Worm (Caenorhabditis elegans) whole organism, mixed stage, embryonic: ENCODE results near the gene B0563.9.

Experiments
- M03D4.4 ChIP-seq: sonication (generic microtip); optimal IDR thresholded peaks from 2 replicates; lab custom pipeline; 2017; ENCODE audit warnings: mild to moderate bottlenecking, missing genetic modification characterization, missing compliant biosample characterization
- bed-3 ChIP-seq: fragments of 200-800 bp; sonication (Bioruptor generic); optimal IDR thresholded peaks from 3 replicates; lab custom pipeline; 2018; ENCODE audit warnings: mild to moderate bottlenecking, missing genetic modification characterization, moderate library complexity, missing compliant biosample characterization
- blmp-1 ChIP-seq: fragments of 150-350 bp; optimal IDR thresholded peaks from 2 replicates; lab custom pipeline; 2014; ENCODE audit warnings: missing biosample characterization, missing genetic modification characterization
- ceh-39 ChIP-seq: fragments of 150-350 bp; optimal IDR thresholded peaks from 2 replicates; lab custom pipeline; 2014; ENCODE audit warnings: missing biosample characterization, missing genetic modification characterization
- ceh-43 ChIP-seq: fragments of 200-800 bp; sonication (Bioruptor generic); optimal IDR thresholded peaks from 2 replicates; lab custom pipeline; 2018; ENCODE audit warnings: mild to moderate bottlenecking, missing genetic modification characterization, moderate library complexity, missing compliant biosample characterization
- ceh-83 ChIP-seq: fragments of 200-800 bp; sonication (Bioruptor generic); optimal IDR thresholded peaks from 2 replicates; lab custom pipeline; 2018; ENCODE audit warnings: mild to moderate bottlenecking, missing genetic modification characterization, missing compliant biosample characterization
- ces-1 ChIP-seq: fragments of 150-350 bp; optimal IDR thresholded peaks from 2 replicates; lab custom pipeline; 2014; ENCODE audit warnings: missing biosample characterization, missing genetic modification reagents, missing genetic modification characterization
- cnd-1 ChIP-seq: fragments of 200-800 bp; sonication (Bioruptor generic); optimal IDR thresholded peaks from 2 replicates; lab custom pipeline; 2018; ENCODE audit warnings: mild to moderate bottlenecking, missing genetic modification characterization, missing compliant biosample characterization
- drap-1 ChIP-seq: fragments of 200-800 bp; sonication (Bioruptor generic); optimal IDR thresholded peaks from 3 replicates; lab custom pipeline; 2018; ENCODE audit warnings: mild to moderate bottlenecking, missing genetic modification characterization, missing compliant biosample characterization
- elt-1 ChIP-seq: sonication (generic microtip); optimal IDR thresholded peaks from 2 replicates; lab custom pipeline; 2017; ENCODE audit warnings: missing genetic modification characterization, mild to moderate bottlenecking, missing compliant biosample characterization, antibody characterized with exemption, moderate library complexity, borderline replicate concordance; ENCODE audit not compliant: insufficient read depth
- flh-1 ChIP-seq: fragments of 200-800 bp; sonication (Bioruptor generic); optimal IDR thresholded peaks from 2 replicates; lab custom pipeline; 2018; ENCODE audit warnings: mild to moderate bottlenecking, missing genetic modification characterization, moderate library complexity, missing compliant biosample characterization
- ham-2 ChIP-seq: fragments of 200-800 bp; sonication (Bioruptor generic); optimal IDR thresholded peaks from 2 replicates; lab custom pipeline; 2018; ENCODE audit warnings: mild to moderate bottlenecking, missing genetic modification characterization, missing compliant biosample characterization
- hlh-1 ChIP-seq: fragments of 150-350 bp; optimal IDR thresholded peaks from 2 replicates; lab custom pipeline; 2014; ENCODE audit warnings: missing biosample characterization, missing genetic modification reagents, missing genetic modification characterization
- lin-13 ChIP-seq: fragments of 150-350 bp; optimal IDR thresholded peaks from 2 replicates; lab custom pipeline; 2014; ENCODE audit warnings: missing biosample characterization, missing genetic modification characterization
- lin-32 ChIP-seq: fragments of 200-800 bp; sonication (Bioruptor generic); optimal IDR thresholded peaks from 2 replicates; lab custom pipeline; 2018; ENCODE audit warnings: mild to moderate bottlenecking, missing genetic modification characterization, missing compliant biosample characterization
- lsy-2 ChIP-seq: fragments of 150-350 bp; optimal IDR thresholded peaks from 2 replicates; lab custom pipeline; 2014; ENCODE audit warnings: missing biosample characterization, missing genetic modification characterization
- mab-5 ChIP-seq: fragments of 150-350 bp; optimal IDR thresholded peaks from 2 replicates; lab custom pipeline; 2014; ENCODE audit warnings: missing biosample characterization, missing genetic modification characterization
- mep-1 ChIP-seq: fragments of 150-350 bp; optimal IDR thresholded peaks from 2 replicates; lab custom pipeline; 2017; ENCODE audit warnings: missing biosample characterization, missing genetic modification reagents, missing genetic modification characterization, inconsistent platforms
- mls-2 ChIP-seq: sonication (generic microtip); optimal IDR thresholded peaks from 2 replicates; lab custom pipeline; 2016; ENCODE audit warnings: mild to moderate bottlenecking, missing genetic modification characterization, moderate library complexity, missing compliant biosample characterization
- nhr-12 ChIP-seq: fragments of 150-350 bp; optimal IDR thresholded peaks from 2 replicates; lab custom pipeline; 2014; ENCODE audit warnings: missing biosample characterization, missing genetic modification characterization
- nhr-2 ChIP-seq: fragments of 150-350 bp; optimal IDR thresholded peaks from 2 replicates; lab custom pipeline; 2014; ENCODE audit warnings: missing biosample characterization, missing genetic modification characterization
- nhr-237 ChIP-seq: fragments of 150-350 bp; optimal IDR thresholded peaks from 2 replicates; lab custom pipeline; 2014; ENCODE audit warnings: missing biosample characterization, missing genetic modification characterization
- nhr-28 ChIP-seq: fragments of 150-350 bp; optimal IDR thresholded peaks from 2 replicates; lab custom pipeline; 2014; ENCODE audit warnings: missing biosample characterization, missing genetic modification characterization
- nhr-76 ChIP-seq: sonication (generic microtip); optimal IDR thresholded peaks from 2 replicates; lab custom pipeline; 2017; ENCODE audit warnings: missing biosample characterization, missing genetic modification characterization
- pha-4 ChIP-seq: fragments of 150-350 bp; optimal IDR thresholded peaks from 2 replicates; lab custom pipeline; 2018; ENCODE audit warnings: missing biosample characterization, missing genetic modification reagents, missing genetic modification characterization
- sem-2 ChIP-seq: fragments of 200-800 bp; sonication (Bioruptor generic); optimal IDR thresholded peaks from 2 replicates; lab custom pipeline; 2018; ENCODE audit warnings: mild to moderate bottlenecking, missing genetic modification characterization, missing compliant biosample characterization
- snpc-4 ChIP-seq: fragments of 150-350 bp; optimal IDR thresholded peaks from 2 replicates; lab custom pipeline; 2014; ENCODE audit warnings: missing biosample characterization, missing genetic modification characterization
- sptf-1 ChIP-seq: sonication (generic microtip); optimal IDR thresholded peaks from 2 replicates; lab custom pipeline; 2017; ENCODE audit warnings: mild to moderate bottlenecking, missing genetic modification characterization, moderate library complexity, missing compliant biosample characterization
- tbx-8 ChIP-seq: fragments of 200-800 bp; sonication (Bioruptor generic); optimal IDR thresholded peaks from 2 replicates; lab custom pipeline; 2018; ENCODE audit warnings: mild to moderate bottlenecking, missing genetic modification characterization, moderate library complexity, missing compliant biosample characterization
- unc-120 ChIP-seq: sonication (generic microtip); optimal IDR thresholded peaks from 2 replicates; lab custom pipeline; 2017; ENCODE audit warnings: missing genetic modification characterization, missing compliant biosample characterization; ENCODE audit not compliant: poor library complexity, severe bottlenecking
- unc-39 ChIP-seq: fragments of 150-350 bp; optimal IDR thresholded peaks from 2 replicates; lab custom pipeline; 2014; ENCODE audit warnings: missing biosample characterization, missing genetic modification characterization
- unc-62 ChIP-seq: fragments of 150-350 bp; optimal IDR thresholded peaks from 2 replicates; lab custom pipeline; 2014; ENCODE audit warnings: missing biosample characterization, missing genetic modification reagents, missing genetic modification characterization
- zip-8 ChIP-seq: fragments of 150-350 bp; optimal IDR thresholded peaks from 2 replicates; lab custom pipeline; 2014; ENCODE audit warnings: missing biosample characterization, missing genetic modification characterization
- ztf-11 ChIP-seq: fragments of 150-350 bp; optimal IDR thresholded peaks from 2 replicates; lab custom pipeline; 2014; ENCODE audit warnings: missing biosample characterization, missing genetic modification characterization

Gene B0563.9

DNA sequence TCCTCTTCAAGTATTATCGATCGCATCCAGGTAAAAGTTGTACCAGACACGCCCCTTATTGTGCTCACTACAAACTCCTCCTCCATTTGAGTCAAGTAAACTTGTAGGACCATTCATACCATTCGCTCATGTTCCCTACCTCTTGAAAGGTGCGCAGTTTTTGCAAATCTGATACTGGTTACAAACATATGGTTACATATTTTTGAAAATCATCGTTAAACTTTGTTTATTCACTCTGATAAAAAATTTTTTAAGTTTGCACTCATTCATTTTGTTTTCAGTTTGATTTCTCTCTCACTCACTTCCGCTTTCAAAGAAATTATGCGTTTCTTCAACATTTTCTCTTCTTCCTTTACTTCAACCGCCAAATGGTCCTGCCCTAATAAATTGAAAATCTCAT lies 2.9 kb downstream of the B0563.9 start, which contains the start of gene B0563.1:
Gene B0563.1 (plus strand): TSS at position 301 of the 400 bp plus-strand sequence.
- TF ChIP-seq ceh-83: no peak
- no peak for TF ChIP-seq nhr-12 (tag; lab: Kevin White, UChicago)
- TF ChIP-seq nhr-76 (tag; lab: Kevin White, UChicago): no peak
- TF ChIP-seq bed-3 (GFP tag; lab: Kevin White, UChicago): no peak
- TF ChIP-seq elt-1 (tag; lab: Kevin White, UChicago): no peak
- TF ChIP-seq, all 35 proteins: peak for 0

DNA sequence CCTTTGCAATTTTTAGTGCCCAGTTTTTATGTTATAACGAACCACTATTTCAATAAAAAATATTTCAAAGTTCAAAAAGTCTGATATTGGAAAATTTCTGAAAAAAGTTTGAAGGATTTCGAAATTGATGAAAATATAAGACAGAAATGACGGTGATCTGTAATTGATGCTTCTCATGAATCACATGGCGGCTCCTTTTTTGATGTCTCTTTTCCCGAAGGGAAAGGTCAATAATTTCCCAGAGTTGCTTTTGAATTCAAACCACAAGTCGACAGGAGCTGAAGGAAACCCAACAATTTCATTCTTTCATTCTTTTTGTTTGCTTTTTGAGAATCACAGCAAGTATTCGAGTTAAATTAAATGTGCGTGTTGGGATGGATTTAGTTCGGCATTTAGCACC lies 3.9 kb downstream of the B0563.9 start, which contains the start of gene B0563.18:
Gene B0563.18 (plus strand): TSS at position 301 of the 400 bp plus-strand sequence.
- TF ChIP-seq cnd-1 (tag; lab: Kevin White, UChicago) (no peak), ceh-39 (tag; lab: Kevin White, UChicago) (no peak), nhr-28 (tag; lab: Kevin White, UChicago) (no peak), ceh-83 (no peak), unc-62 (GFP tag; lab: Kevin White, UChicago) (no peak)
- TF ChIP-seq, all 35 proteins: peak for 0

DNA sequence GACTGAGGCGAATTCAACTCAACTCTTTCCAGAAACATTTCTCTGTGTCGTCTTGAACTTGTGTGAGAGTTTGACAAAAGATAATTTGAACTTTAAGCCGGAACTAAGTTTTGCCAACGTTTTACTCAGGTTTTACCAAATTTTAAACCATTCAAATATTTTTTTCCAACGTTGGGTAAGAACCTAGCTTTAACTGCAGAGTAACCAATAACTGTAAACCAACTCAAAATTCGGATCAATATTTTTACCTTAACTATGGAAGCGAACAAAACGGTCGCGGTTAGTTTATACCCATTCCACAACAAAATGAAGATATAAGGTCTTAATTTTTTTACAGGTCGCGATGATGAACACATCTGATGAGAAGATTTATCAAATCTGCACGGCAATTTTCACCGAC lies 4.4 kb downstream of the B0563.9 start:
- TF ChIP-seq drap-1 (GFP tag; lab: Kevin White, UChicago) (no peak), hlh-1 (no peak), nhr-28 (tag; lab: Kevin White, UChicago) (no peak), sptf-1 (no peak), nhr-2 (tag; lab: Kevin White, UChicago) (no peak), lin-13 (tag; lab: Kevin White, UChicago) (no peak), ceh-39 (tag; lab: Kevin White, UChicago) (no peak), ceh-43 (GFP tag; lab: Kevin White, UChicago) (no peak), unc-62 (GFP tag; lab: Kevin White, UChicago) (no peak), zip-8 (tag; lab: Kevin White, UChicago) (no peak)
- TF ChIP-seq, all 35 proteins: peak for 0

DNA sequence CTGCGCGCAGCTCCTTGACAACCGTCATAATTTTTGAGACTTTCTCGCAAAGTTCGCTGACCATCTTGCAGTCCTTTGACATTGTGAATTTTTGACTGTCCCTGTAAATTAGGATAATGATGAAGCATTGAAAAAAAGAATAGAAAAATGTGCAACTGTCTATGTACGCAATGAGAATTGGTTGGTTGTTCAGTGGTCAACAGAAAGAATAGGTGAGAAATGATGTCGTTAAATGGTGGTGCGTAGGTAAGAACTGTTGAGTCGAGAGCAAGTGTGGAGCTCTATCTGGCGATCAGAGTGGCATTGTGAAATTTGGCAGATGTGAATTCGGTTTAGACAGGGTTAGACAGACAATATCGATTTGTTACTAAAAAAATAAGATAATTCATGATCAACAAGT lies 6.1 kb downstream of the B0563.9 start, which contains the start of gene B0563.8:
Gene B0563.8 (minus strand): TSS at position 101 of the 400 bp plus-strand sequence.
- no peak for TF ChIP-seq ceh-39 (tag; lab: Kevin White, UChicago)

DNA sequence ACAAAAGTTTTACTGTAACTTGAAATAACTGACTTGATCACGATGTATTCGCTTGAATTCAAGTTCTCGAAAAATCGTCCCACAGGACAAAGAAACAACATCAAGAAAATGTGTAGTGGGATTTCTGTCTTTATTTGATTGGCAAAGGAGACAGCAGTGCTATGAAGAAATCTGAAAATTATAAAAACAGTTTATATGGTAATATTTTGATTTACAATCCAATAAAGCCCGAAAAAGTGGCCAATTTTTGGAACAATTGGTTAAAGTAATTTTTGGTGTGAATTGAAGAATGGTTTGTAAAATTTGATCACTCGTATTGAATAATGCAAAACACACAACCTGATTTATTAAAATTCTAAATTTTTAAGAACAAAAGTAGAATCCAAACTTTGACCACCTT lies 12.5 kb downstream of the B0563.9 start, which contains the start of gene Y81B9A.4:
Gene Y81B9A.4 (minus strand): TSS at position 101 of the 400 bp plus-strand sequence.
- TF ChIP-seq lin-13 (tag; lab: Kevin White, UChicago): no peak
- no peak for TF ChIP-seq sem-2 (GFP tag; lab: Kevin White, UChicago)
- no peak for TF ChIP-seq ceh-39 (tag; lab: Kevin White, UChicago)
- no peak for TF ChIP-seq flh-1 (GFP tag; lab: Kevin White, UChicago)
- no peak for TF ChIP-seq tbx-8
- no peak for TF ChIP-seq ztf-11 (tag; lab: Kevin White, UChicago)
- TF ChIP-seq nhr-2 (tag; lab: Kevin White, UChicago): no peak
- TF ChIP-seq drap-1 (GFP tag; lab: Kevin White, UChicago): no peak
- no peak for TF ChIP-seq lsy-2 (tag; lab: Kevin White, UChicago)
- TF ChIP-seq nhr-237 (tag; lab: Kevin White, UChicago): no peak
- no peak for TF ChIP-seq lin-32 (GFP tag; lab: Kevin White, UChicago)
- TF ChIP-seq M03D4.4 (tag; lab: Kevin White, UChicago): no peak
- no peak for TF ChIP-seq blmp-1 (tag; lab: Kevin White, UChicago)
- TF ChIP-seq mep-1 (tag; lab: Kevin White, UChicago): no peak
- TF ChIP-seq hlh-1: no peak
- no peak for TF ChIP-seq unc-39 (tag; lab: Kevin White, UChicago)
- no peak for TF ChIP-seq mls-2
- no peak for TF ChIP-seq nhr-76 (tag; lab: Kevin White, UChicago)
- no peak for TF ChIP-seq nhr-28 (tag; lab: Kevin White, UChicago)
- TF ChIP-seq zip-8 (tag; lab: Kevin White, UChicago): no peak

DNA sequence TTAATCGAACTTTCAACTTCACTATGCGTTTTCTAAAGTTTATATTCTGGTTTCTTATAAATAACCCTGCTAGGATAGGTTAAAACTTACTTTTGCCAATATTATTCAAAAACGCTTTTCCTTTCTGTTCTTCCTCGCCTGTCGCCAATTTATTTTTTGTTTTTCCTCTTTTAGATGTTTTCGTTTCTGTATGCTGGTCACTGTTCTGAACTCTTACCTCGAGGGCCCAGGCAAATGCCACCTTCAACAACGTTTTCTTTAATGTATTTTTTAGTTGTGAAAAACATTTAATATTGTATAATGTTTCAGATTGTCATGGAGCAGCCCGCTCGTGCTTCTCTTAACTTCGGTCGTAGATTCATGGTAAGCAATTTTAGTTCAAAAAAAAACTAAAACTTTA lies 13.8 kb downstream of the B0563.9 start, which contains the start of gene Y81B9A.3:
Gene Y81B9A.3 (plus strand): TSS at position 301 of the 400 bp plus-strand sequence.
- TF ChIP-seq ces-1 (GFP tag; lab: Kevin White, UChicago) (no peak), nhr-2 (tag; lab: Kevin White, UChicago) (no peak), hlh-1 (no peak), lin-13 (tag; lab: Kevin White, UChicago) (no peak), cnd-1 (tag; lab: Kevin White, UChicago) (no peak), mls-2 (no peak), unc-39 (tag; lab: Kevin White, UChicago) (no peak), snpc-4 (tag; lab: Kevin White, UChicago) (no peak), ham-2 (GFP tag; lab: Kevin White, UChicago) (no peak), mep-1 (tag; lab: Kevin White, UChicago) (no peak), elt-1 (tag; lab: Kevin White, UChicago) (no peak), flh-1 (GFP tag; lab: Kevin White, UChicago) (no peak), pha-4 (no peak), mab-5 (tag; lab: Kevin White, UChicago) (no peak), ceh-39 (tag; lab: Kevin White, UChicago) (no peak), unc-62 (GFP tag; lab: Kevin White, UChicago) (no peak), unc-120 (no peak)
